Worm (Caenorhabditis elegans) whole organism, early embryonic: ENCODE measurements around the gene C08E8.5.

Experiments used
- B0310.2 ChIP-seq: sonication (generic microtip); optimal IDR thresholded peaks from 2 replicates; lab custom pipeline; 2016; ENCODE audit warnings: mild to moderate bottlenecking, missing genetic modification characterization, missing compliant biosample characterization
- aly-1 ChIP-seq: sonication (generic microtip); optimal IDR thresholded peaks from 2 replicates; lab custom pipeline; 2016; ENCODE audit warnings: missing genetic modification characterization, missing compliant biosample characterization
- ama-1 ChIP-seq: fragments of 150-350 bp; optimal IDR thresholded peaks from 2 replicates; lab custom pipeline; 2014
- ceh-36 ChIP-seq: sonication (generic microtip); optimal IDR thresholded peaks from 2 replicates; lab custom pipeline; 2016; ENCODE audit warnings: missing genetic modification characterization, inconsistent platforms, missing compliant biosample characterization
- ets-7 ChIP-seq: sonication (generic microtip); optimal IDR thresholded peaks from 2 replicates; lab custom pipeline; 2016; ENCODE audit warnings: missing genotype, missing genetic modification characterization, missing compliant biosample characterization
- hmbx-1 ChIP-seq: sonication (generic microtip); optimal IDR thresholded peaks from 2 replicates; lab custom pipeline; 2016; ENCODE audit warnings: mild to moderate bottlenecking, missing genetic modification characterization, missing compliant biosample characterization
- hmg-4 ChIP-seq: fragments of 200-800 bp; sonication (Bioruptor generic); optimal IDR thresholded peaks from 2 replicates; lab custom pipeline; 2018; ENCODE audit warnings: mild to moderate bottlenecking, missing genetic modification characterization, missing compliant biosample characterization
- hnd-1 ChIP-seq: sonication (generic microtip); optimal IDR thresholded peaks from 2 replicates; lab custom pipeline; 2016; ENCODE audit warnings: missing genetic modification characterization, missing compliant biosample characterization
- pes-1 ChIP-seq: fragments of 200-800 bp; sonication (Bioruptor generic); IDR thresholded peaks from 2 replicates; pipeline ENCODE4 v1.3.6; 2022; ENCODE audit warnings: missing genetic modification reagents, missing genetic modification characterization, missing compliant biosample characterization
- tbx-11 ChIP-seq: fragments of 200-800 bp; sonication (Bioruptor generic); IDR thresholded peaks from 2 replicates; pipeline ENCODE4 v1.3.6; 2022; ENCODE audit warnings: missing genetic modification characterization, missing compliant biosample characterization
- tbx-37 ChIP-seq: fragments of 200-800 bp; sonication (Bioruptor generic); conservative IDR thresholded peaks from 2 replicates; pipeline ENCODE4 v1.3.6; 2022; ENCODE audit warnings: missing genetic modification reagents, missing genetic modification characterization, missing compliant biosample characterization
- tra-4 ChIP-seq: sonication (generic microtip); optimal IDR thresholded peaks from 2 replicates; lab custom pipeline; 2017; ENCODE audit warnings: missing genetic modification characterization, missing compliant biosample characterization

DNA sequence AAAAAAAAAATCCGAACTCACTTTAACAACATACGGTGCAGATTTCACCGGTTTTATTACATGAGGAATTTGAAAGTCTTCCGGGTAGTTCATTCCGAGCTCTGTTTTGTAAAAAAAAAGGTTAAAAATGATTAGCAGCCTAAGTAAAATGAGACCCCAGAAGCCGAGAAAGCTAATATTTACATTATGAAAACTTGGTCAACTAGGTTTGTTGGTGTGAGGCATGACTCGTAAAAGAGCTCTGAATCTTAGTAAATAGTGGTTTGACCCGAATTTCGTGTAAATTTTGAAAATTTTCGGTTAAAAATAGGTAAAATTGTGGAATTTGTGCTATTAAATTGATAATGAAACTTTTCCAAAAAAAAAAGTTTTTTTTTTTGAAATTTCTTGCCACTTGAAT lies 2.6 kb upstream of the C08E8.5 start, which contains the start of gene C08E8.1:
- TF ChIP-seq hnd-1 (tag; lab: Kevin White, UChicago) = no peak
- no peak for TF ChIP-seq hmbx-1 (tag; lab: Kevin White, UChicago)
- no peak for TF ChIP-seq ets-7 (tag; lab: Kevin White, UChicago)
- no peak for TF ChIP-seq ama-1 (lab: Kevin White, UChicago)
- TF ChIP-seq tbx-11 (GFP tag; lab: Robert Waterston, UW) = no peak
- no peak for TF ChIP-seq tbx-37 (GFP tag; lab: Robert Waterston, UW)
- no peak for TF ChIP-seq pes-1 (GFP tag; lab: Robert Waterston, UW)
- TF ChIP-seq B0310.2 (tag; lab: Kevin White, UChicago) = no peak
- TF ChIP-seq hmg-4 = no peak
- TF ChIP-seq aly-1 (tag; lab: Kevin White, UChicago) = no peak
- TF ChIP-seq tra-4 (tag; lab: Kevin White, UChicago) = no peak
- TF ChIP-seq ceh-36 (tag; lab: Kevin White, UChicago) = no peak
